Fruit fly (Drosophila melanogaster) whole organism, prepupa: ENCODE data around the gene Sap130.

Source experiments
- CG6163 ChIP-seq: fragments of 200-800 bp; sonication (Bioruptor generic); IDR thresholded peaks from 3 replicates; pipeline ENCODE4 v1.3.6; 2022; ENCODE audit warnings: missing biosample characterization, missing genetic modification characterization
- CG7368 ChIP-seq: fragments of 200-800 bp; sonication (Bioruptor generic); optimal IDR thresholded peaks from 3 replicates; lab custom pipeline; 2016; ENCODE audit warnings: missing biosample characterization, missing genetic modification characterization
- Gug ChIP-seq: fragments of 200-800 bp; sonication (Bioruptor generic); IDR thresholded peaks from 2 replicates; pipeline ENCODE4 v1.3.6; 2022; ENCODE audit warnings: missing biosample characterization, missing genetic modification characterization
- OdsH ChIP-seq: fragments of 200-800 bp; sonication (Bioruptor generic); optimal IDR thresholded peaks from 3 replicates; lab custom pipeline; 2016; ENCODE audit warnings: missing biosample characterization, missing genetic modification characterization
- cyc ChIP-seq: fragments of 200-800 bp; sonication (Bioruptor generic); optimal IDR thresholded peaks from 3 replicates; lab custom pipeline; 2016; ENCODE audit warnings: missing biosample characterization, missing genetic modification characterization
- spab ChIP-seq: fragments of 200-800 bp; sonication (Bioruptor generic); optimal IDR thresholded peaks from 2 replicates; lab custom pipeline; 2017; ENCODE audit warnings: missing biosample characterization, mild to moderate bottlenecking, missing genetic modification characterization, missing genetic modification reagents

dm6 chr3L:12834526-12835213 lies 29.0 kb downstream of the Sap130 start:
- TF ChIP-seq CG7368 (GFP tag; lab: Kevin White, UChicago) (no peak), CG6163 (0 out of 3 replicates have a peak, but pooled peaks have one; percentile 16), Gug (GFP tag; lab: Robert Waterston, UW) (no peak), OdsH (GFP tag; lab: Kevin White, UChicago) (no peak), spab (GFP tag; lab: Kevin White, UChicago) (no peak), cyc (GFP tag; lab: Kevin White, UChicago) (no peak)
